Fruit fly (Drosophila melanogaster) S2 (cell line): Measurements from ENCODE around the gene CG42588.

Experiments used
- CG8478 ChIP-seq: fragments of >200 bp; optimal IDR thresholded peaks from 2 replicates; lab custom pipeline; 2018
- CTCF ChIP-seq, 2 experiments: fragments of >200 bp; optimal IDR thresholded peaks; 2 replicates each; lab custom pipeline; 2018

dm6 chr3L:12842532-12842931 is 28.5 kb downstream of the CG42588 start:
- TF ChIP-seq CTCF (optimal IDR thresholded peaks at IDR 0.05; lab: Kevin White, UChicago): no peak
- TF ChIP-seq CG8478 (lab: Kevin White, UChicago): no peak
